Worm (Caenorhabditis elegans) whole organism, young adult: ENCODE data around the gene lrch-1.

Experiments
- B0019.2 ChIP-seq: fragments of 200-800 bp; sonication (Bioruptor generic); conservative IDR thresholded peaks from 2 replicates; pipeline ENCODE4 v1.3.6; 2022; ENCODE audit warnings: missing genetic modification reagents, missing genetic modification characterization, missing compliant biosample characterization
- B0035.1 ChIP-seq: sonication (generic microtip); optimal IDR thresholded peaks from 2 replicates; lab custom pipeline; 2016; ENCODE audit warnings: missing genetic modification characterization, mild to moderate bottlenecking, missing compliant biosample characterization, missing genotype, missing genetic modification reagents
- C06A6.2 ChIP-seq: fragments of 200-800 bp; sonication (Bioruptor generic); conservative IDR thresholded peaks from 2 replicates; pipeline ENCODE4 v1.3.6; 2022; ENCODE audit warnings: missing genetic modification characterization, missing compliant biosample characterization
- F52B5.7 ChIP-seq: sonication (generic microtip); optimal IDR thresholded peaks from 2 replicates; lab custom pipeline; 2016; ENCODE audit warnings: mild to moderate bottlenecking, missing genetic modification characterization, missing compliant biosample characterization
- F55B11.4 ChIP-seq: sonication (generic microtip); optimal IDR thresholded peaks from 2 replicates; lab custom pipeline; 2016; ENCODE audit warnings: missing compliant biosample characterization, missing genetic modification characterization, borderline replicate concordance; ENCODE audit not compliant: insufficient read depth
- Y79H2A.3 ChIP-seq: fragments of 200-800 bp; sonication (Bioruptor generic); conservative IDR thresholded peaks from 2 replicates; pipeline ENCODE4 v1.3.6; 2022; ENCODE audit warnings: missing genetic modification reagents, missing genetic modification characterization, missing compliant biosample characterization
- atf-7 ChIP-seq: sonication (generic microtip); optimal IDR thresholded peaks from 2 replicates; lab custom pipeline; 2017; ENCODE audit warnings: mild to moderate bottlenecking, missing genetic modification characterization, missing compliant biosample characterization
- attf-6 ChIP-seq: fragments of 200-800 bp; sonication (Bioruptor generic); IDR thresholded peaks from 2 replicates; pipeline ENCODE4 v1.3.6; 2022; ENCODE audit warnings: missing genetic modification reagents, missing genetic modification characterization, missing compliant biosample characterization
- bed-1 ChIP-seq: fragments of 200-800 bp; sonication (Bioruptor generic); IDR thresholded peaks from 2 replicates; pipeline ENCODE4 v1.3.6; 2022; ENCODE audit warnings: missing genetic modification reagents, missing genetic modification characterization, missing compliant biosample characterization
- ccch-3 ChIP-seq: fragments of 200-800 bp; sonication (Bioruptor generic); optimal IDR thresholded peaks from 2 replicates; lab custom pipeline; 2018; ENCODE audit warnings: mild to moderate bottlenecking, missing genetic modification characterization, missing compliant biosample characterization
- cebp-2 ChIP-seq: fragments of 200-800 bp; sonication (Bioruptor generic); IDR thresholded peaks from 2 replicates; pipeline ENCODE4 v1.3.6; 2022; ENCODE audit warnings: missing genetic modification characterization, missing compliant biosample characterization
- ceh-27 ChIP-seq: fragments of 200-800 bp; sonication (Bioruptor generic); optimal IDR thresholded peaks from 2 replicates; lab custom pipeline; 2018; ENCODE audit warnings: mild to moderate bottlenecking, missing genetic modification characterization, moderate library complexity, missing compliant biosample characterization
- ceh-91 ChIP-seq: fragments of 200-800 bp; sonication (Bioruptor generic); IDR thresholded peaks from 2 replicates; pipeline ENCODE4 v1.3.6; 2022; ENCODE audit warnings: missing genetic modification reagents, missing genetic modification characterization, missing compliant biosample characterization
- chd-7 ChIP-seq: sonication (generic microtip); optimal IDR thresholded peaks from 2 replicates; lab custom pipeline; 2016; ENCODE audit warnings: mild to moderate bottlenecking, missing genetic modification characterization, moderate library complexity, missing compliant biosample characterization
- dox-1 ChIP-seq: fragments of 200-800 bp; sonication (Bioruptor generic); IDR thresholded peaks from 2 replicates; pipeline ENCODE4 v1.3.6; 2022; ENCODE audit warnings: missing genetic modification reagents, missing genetic modification characterization, missing compliant biosample characterization
- dpl-1 ChIP-seq: fragments of 150-350 bp; optimal IDR thresholded peaks from 2 replicates; lab custom pipeline; 2014; ENCODE audit warnings: missing biosample characterization, missing genetic modification reagents, missing genetic modification characterization
- egl-18 ChIP-seq: fragments of 200-800 bp; sonication (Bioruptor generic); IDR thresholded peaks from 2 replicates; pipeline ENCODE4 v1.3.6; 2022; ENCODE audit warnings: missing genetic modification reagents, missing genetic modification characterization, missing compliant biosample characterization
- gei-17 ChIP-seq: fragments of 200-800 bp; sonication (Bioruptor generic); optimal IDR thresholded peaks from 2 replicates; lab custom pipeline; 2018; ENCODE audit warnings: mild to moderate bottlenecking, missing genetic modification characterization, missing compliant biosample characterization
- hlh-12 ChIP-seq: sonication (generic microtip); optimal IDR thresholded peaks from 2 replicates; lab custom pipeline; 2016; ENCODE audit warnings: missing genetic modification characterization, missing compliant biosample characterization
- hmg-1.2 ChIP-seq: fragments of 200-800 bp; sonication (Bioruptor generic); IDR thresholded peaks from 2 replicates; pipeline ENCODE4 v1.3.6; 2022; ENCODE audit warnings: missing genetic modification reagents, missing genetic modification characterization, missing compliant biosample characterization
- lag-1 ChIP-seq: fragments of 200-800 bp; sonication (Bioruptor generic); IDR thresholded peaks from 2 replicates; pipeline ENCODE4 v1.3.6; 2022; ENCODE audit warnings: missing genetic modification reagents, missing genetic modification characterization, missing compliant biosample characterization
- lin-26 ChIP-seq: fragments of 200-800 bp; sonication (Bioruptor generic); IDR thresholded peaks from 2 replicates; pipeline ENCODE4 v1.3.6; 2022; ENCODE audit warnings: missing genetic modification reagents, missing genetic modification characterization, missing compliant biosample characterization
- lsy-27 ChIP-seq: sonication (generic microtip); optimal IDR thresholded peaks from 2 replicates; lab custom pipeline; 2017; ENCODE audit warnings: missing genetic modification characterization, mild to moderate bottlenecking, missing compliant biosample characterization, antibody characterized with exemption, missing genotype, borderline replicate concordance; ENCODE audit not compliant: insufficient read depth
- madf-10 ChIP-seq: sonication (generic microtip); optimal IDR thresholded peaks from 2 replicates; lab custom pipeline; 2016; ENCODE audit warnings: mild to moderate bottlenecking, missing genetic modification characterization, missing compliant biosample characterization
- madf-6 ChIP-seq: fragments of 200-800 bp; sonication (Bioruptor generic); IDR thresholded peaks from 2 replicates; pipeline ENCODE4 v1.3.6; 2022; ENCODE audit warnings: missing genetic modification reagents, missing genetic modification characterization, missing compliant biosample characterization
- nfya-2 ChIP-seq: fragments of 200-800 bp; sonication (Bioruptor generic); IDR thresholded peaks from 2 replicates; pipeline ENCODE4 v1.3.6; 2022; ENCODE audit warnings: missing genetic modification reagents, missing genetic modification characterization, missing compliant biosample characterization
- nfyb-1 ChIP-seq: fragments of 200-800 bp; sonication (Bioruptor generic); IDR thresholded peaks from 2 replicates; pipeline ENCODE4 v1.3.6; 2022; ENCODE audit warnings: missing genetic modification reagents, missing genetic modification characterization, missing compliant biosample characterization
- snpc-3.4 ChIP-seq: sonication (generic microtip); optimal IDR thresholded peaks from 2 replicates; lab custom pipeline; 2017; ENCODE audit warnings: missing genetic modification characterization, mild to moderate bottlenecking, missing compliant biosample characterization, antibody characterized with exemption, moderate library complexity, missing genotype, missing genetic modification reagents
- tlf-1 ChIP-seq: fragments of 200-800 bp; sonication (Bioruptor generic); optimal IDR thresholded peaks from 2 replicates; lab custom pipeline; 2018; ENCODE audit warnings: mild to moderate bottlenecking, missing genetic modification characterization, missing compliant biosample characterization
- unc-62 ChIP-seq: fragments of 150-350 bp; optimal IDR thresholded peaks from 2 replicates; lab custom pipeline; 2014; ENCODE audit warnings: missing biosample characterization, missing genetic modification reagents, missing genetic modification characterization
- zim-3 ChIP-seq: sonication (generic microtip); optimal IDR thresholded peaks from 2 replicates; lab custom pipeline; 2017; ENCODE audit warnings: mild to moderate bottlenecking, missing genetic modification characterization, moderate library complexity, missing compliant biosample characterization
- ztf-22 ChIP-seq: fragments of 200-800 bp; sonication (Bioruptor generic); optimal IDR thresholded peaks from 2 replicates; lab custom pipeline; 2018; ENCODE audit warnings: mild to moderate bottlenecking, missing genetic modification characterization, moderate library complexity, missing compliant biosample characterization
- ztf-6 ChIP-seq: fragments of 200-800 bp; sonication (Bioruptor generic); IDR thresholded peaks from 2 replicates; pipeline ENCODE4 v1.3.6; 2022; ENCODE audit warnings: missing genetic modification reagents, missing genetic modification characterization, missing compliant biosample characterization

Gene lrch-1

DNA sequence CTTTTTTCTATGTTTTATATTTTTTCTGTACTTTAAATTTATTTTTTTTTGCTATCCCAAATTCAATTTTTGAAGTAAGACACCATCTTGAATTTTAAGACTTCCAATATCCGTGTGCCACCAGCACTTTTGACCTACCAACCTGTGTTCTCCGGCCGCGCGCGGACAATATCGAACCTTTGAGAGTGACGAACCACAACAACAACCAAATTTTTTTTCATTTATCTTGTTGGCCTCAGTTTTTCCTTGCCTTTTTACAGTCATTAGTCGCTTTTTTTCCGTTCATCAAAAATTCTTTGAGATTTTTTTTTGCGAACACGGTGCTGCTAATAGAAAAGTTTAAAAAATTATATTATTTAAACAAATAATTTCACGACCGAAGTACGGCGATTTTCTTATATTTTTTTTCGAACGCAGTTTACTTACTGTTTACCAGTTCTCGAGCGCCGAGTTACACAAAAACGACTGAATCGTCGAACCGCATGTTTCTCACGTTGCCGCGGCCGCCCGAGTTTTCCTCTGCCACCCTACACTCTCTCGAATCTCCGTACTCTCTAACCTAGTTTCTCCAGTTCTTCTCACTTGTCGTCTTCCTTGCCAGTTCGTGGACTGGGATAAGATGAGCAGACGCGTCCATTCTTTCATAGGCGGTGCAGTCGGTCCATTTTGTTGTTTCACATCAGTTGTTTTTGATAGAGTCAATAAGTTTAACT, 23.6 kb upstream of the lrch-1 start (continued):
- TF ChIP-seq ceh-27 (GFP tag; lab: Kevin White, UChicago) (no peak), gei-17 (GFP tag; lab: Kevin White, UChicago) (no peak), hmg-1.2 (GFP tag; lab: Robert Waterston, UW) (peak; percentile 60; the same call in 1 of the 2 replicates), dpl-1 (peak; percentile 43), madf-6 (GFP tag; lab: Robert Waterston, UW) (peak; percentile 58), B0035.1 (tag; lab: Kevin White, UChicago) (no peak)
- TF ChIP-seq, all 124 proteins: peak for 11

- TF ChIP-seq zim-3 (tag; lab: Kevin White, UChicago) = no peak
- TF ChIP-seq ceh-91 (GFP tag; lab: Robert Waterston, UW) = no peak
- no peak for TF ChIP-seq Y79H2A.3 (GFP tag; lab: Robert Waterston, UW)
- no peak for TF ChIP-seq tlf-1 (GFP tag; lab: Kevin White, UChicago)
- TF ChIP-seq cebp-2 (GFP tag; lab: Robert Waterston, UW) = no peak
- no peak for TF ChIP-seq egl-18 (GFP tag; lab: Robert Waterston, UW)
- TF ChIP-seq snpc-3.4 = no peak
- no peak for TF ChIP-seq B0035.1 (tag; lab: Kevin White, UChicago)
- TF ChIP-seq F55B11.4 (tag; lab: Kevin White, UChicago) = no peak
- TF ChIP-seq ccch-3 (GFP tag; lab: Kevin White, UChicago) = no peak
- no peak for TF ChIP-seq hmg-1.2 (GFP tag; lab: Robert Waterston, UW)
- TF ChIP-seq atf-7 (tag; lab: Kevin White, UChicago) = no peak
- TF ChIP-seq dox-1 (GFP tag; lab: Robert Waterston, UW) = no peak
- no peak for TF ChIP-seq madf-6 (GFP tag; lab: Robert Waterston, UW)
- no peak for TF ChIP-seq madf-10 (tag; lab: Kevin White, UChicago)
Measured at ce11 chrX:6238973-6239372, 22.5 kb upstream of the lrch-1 start, which contains the start of gene rml-3. rml-3 (minus strand) TSS chrX:6239065.

DNA sequence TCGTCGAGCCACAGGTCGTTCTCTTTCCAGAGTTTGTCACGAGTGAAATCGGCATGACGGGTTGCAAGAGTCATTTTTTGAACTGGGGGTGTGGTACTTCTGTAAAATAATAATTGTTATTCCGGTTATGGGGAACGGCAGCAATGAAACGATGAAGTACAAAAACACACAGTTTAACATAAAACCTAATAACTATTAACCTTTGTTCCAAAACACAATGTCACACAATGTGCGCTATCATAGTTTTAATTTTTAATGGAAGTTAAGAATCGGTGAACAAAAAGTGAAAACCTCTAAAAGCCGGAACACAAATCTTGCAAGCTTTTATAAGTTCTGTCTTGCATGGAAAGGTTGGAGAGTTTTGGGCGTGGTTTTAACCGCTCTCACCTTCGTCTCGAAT, 19.0 kb upstream of the lrch-1 start, which contains the start of gene hsp-43:
TSS of gene hsp-43 (minus strand) at position 101 of the 400 bp plus-strand sequence.
- no peak for TF ChIP-seq ztf-6 (GFP tag; lab: Robert Waterston, UW)
- TF ChIP-seq nfya-2 = no peak
- no peak for TF ChIP-seq B0019.2 (GFP tag; lab: Robert Waterston, UW)
- TF ChIP-seq lag-1 (GFP tag; lab: Robert Waterston, UW) = no peak
- no peak for TF ChIP-seq hlh-12
- TF ChIP-seq nfyb-1 (GFP tag; lab: Robert Waterston, UW) = no peak
- no peak for TF ChIP-seq bed-1 (GFP tag; lab: Robert Waterston, UW)
- no peak for TF ChIP-seq unc-62 (GFP tag; lab: Kevin White, UChicago)
- TF ChIP-seq ztf-22 = no peak
- no peak for TF ChIP-seq chd-7
- TF ChIP-seq atf-7 (tag; lab: Kevin White, UChicago) = no peak
- TF ChIP-seq attf-6 (GFP tag; lab: Robert Waterston, UW) = no peak
- no peak for TF ChIP-seq F52B5.7 (tag; lab: Kevin White, UChicago)
- no peak for TF ChIP-seq lin-26 (GFP tag; lab: Robert Waterston, UW)
- no peak for TF ChIP-seq lsy-27 (tag; lab: Kevin White, UChicago)
- TF ChIP-seq C06A6.2 (GFP tag; lab: Robert Waterston, UW) = no peak
